Worm (Caenorhabditis elegans) whole organism, young adult: ENCODE measurements around the gene sao-1.

Experiments
- B0019.2 ChIP-seq: fragments of 200-800 bp; sonication (Bioruptor generic); conservative IDR thresholded peaks from 2 replicates; pipeline ENCODE4 v1.3.6; 2022; ENCODE audit warnings: missing genetic modification reagents, missing genetic modification characterization, missing compliant biosample characterization
- D2030.7 ChIP-seq: fragments of 200-800 bp; sonication (Bioruptor generic); IDR thresholded peaks from 2 replicates; pipeline ENCODE4 v1.3.6; 2022; ENCODE audit warnings: missing genetic modification reagents, missing genetic modification characterization, missing compliant biosample characterization
- F10E7.11 ChIP-seq: sonication (generic microtip); optimal IDR thresholded peaks from 2 replicates; lab custom pipeline; 2017; ENCODE audit warnings: mild to moderate bottlenecking, missing genetic modification characterization, moderate library complexity, missing compliant biosample characterization
- F22D6.2 ChIP-seq: sonication (generic microtip); optimal IDR thresholded peaks from 2 replicates; lab custom pipeline; 2016; ENCODE audit warnings: mild to moderate bottlenecking, missing genetic modification characterization, missing compliant biosample characterization
- F52B5.7 ChIP-seq: sonication (generic microtip); optimal IDR thresholded peaks from 2 replicates; lab custom pipeline; 2016; ENCODE audit warnings: mild to moderate bottlenecking, missing genetic modification characterization, missing compliant biosample characterization
- T26A5.8 ChIP-seq: sonication (generic microtip); optimal IDR thresholded peaks from 2 replicates; lab custom pipeline; 2016; ENCODE audit warnings: missing genetic modification characterization, missing compliant biosample characterization
- ZK185.1 ChIP-seq: sonication (generic microtip); optimal IDR thresholded peaks from 2 replicates; lab custom pipeline; 2016; ENCODE audit warnings: mild to moderate bottlenecking, missing genetic modification characterization, missing compliant biosample characterization; ENCODE audit not compliant: poor library complexity, severe bottlenecking
- ceh-40 ChIP-seq: fragments of 200-800 bp; sonication (Bioruptor generic); IDR thresholded peaks from 2 replicates; pipeline ENCODE4 v1.3.6; 2022; ENCODE audit warnings: missing genetic modification characterization, missing compliant biosample characterization
- efl-1 ChIP-seq: fragments of 150-350 bp; optimal IDR thresholded peaks from 2 replicates; lab custom pipeline; 2014; ENCODE audit warnings: missing biosample characterization, missing genetic modification reagents, missing genetic modification characterization
- hlh-26 ChIP-seq: fragments of 200-800 bp; sonication (Bioruptor generic); conservative IDR thresholded peaks from 2 replicates; pipeline ENCODE4 v1.3.6; 2022; ENCODE audit warnings: missing genetic modification reagents, missing genetic modification characterization, missing compliant biosample characterization
- pha-4 ChIP-seq: fragments of 150-350 bp; sonication (generic microtip); optimal IDR thresholded peaks from 2 replicates; lab custom pipeline; 2014; ENCODE audit warnings: missing biosample characterization, missing genetic modification reagents, missing genetic modification characterization
- unc-62 ChIP-seq: fragments of 150-350 bp; optimal IDR thresholded peaks from 2 replicates; lab custom pipeline; 2014; ENCODE audit warnings: missing biosample characterization, missing genetic modification reagents, missing genetic modification characterization

DNA sequence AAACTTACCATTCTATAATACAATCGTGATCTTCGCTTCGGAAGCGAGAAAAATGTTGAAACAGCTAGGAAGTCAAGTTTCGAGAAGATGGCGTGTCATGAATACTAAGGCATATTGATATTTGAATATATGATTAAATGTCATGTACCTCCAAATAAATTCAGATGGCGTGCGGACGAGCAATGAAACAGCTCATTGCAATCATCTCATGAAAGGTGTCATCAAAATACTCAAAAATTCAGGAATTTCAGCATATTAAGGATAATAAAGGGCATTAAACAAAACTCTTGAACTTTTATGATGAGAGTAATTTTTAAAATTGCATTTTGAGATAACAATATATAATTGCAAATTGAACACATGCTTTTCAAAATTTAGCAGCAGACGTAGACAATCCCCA, 48.3 kb upstream of the sao-1 start, which contains the start of gene gcy-32:
- TF ChIP-seq pha-4 (tag; lab: Kevin White, UChicago) (no peak), ZK185.1 (tag; lab: Kevin White, UChicago) (no peak), ceh-40 (GFP tag; lab: Robert Waterston, UW) (no peak), D2030.7 (GFP tag; lab: Robert Waterston, UW) (no peak), hlh-26 (GFP tag; lab: Robert Waterston, UW) (no peak), F10E7.11 (tag; lab: Kevin White, UChicago) (no peak), B0019.2 (no peak), T26A5.8 (tag; lab: Kevin White, UChicago) (no peak), F52B5.7 (tag; lab: Kevin White, UChicago) (no peak), unc-62 (GFP tag; lab: Kevin White, UChicago) (no peak), efl-1 (no peak), F22D6.2 (tag; lab: Kevin White, UChicago) (no peak)
